Worm (Caenorhabditis elegans) whole organism, L3 larva: ENCODE measurements around the gene pod-2.
"Not testable (repeated sequence)": the region's sequence is repeated elsewhere in the genome, so short reads cannot be mapped to it uniquely, and the experiment has no call there.

Experiments
- egl-5 ChIP-seq: fragments of 150-350 bp; optimal IDR thresholded peaks from 2 replicates; lab custom pipeline; 2017; ENCODE audit warnings: missing biosample characterization, missing genetic modification reagents, missing genetic modification characterization, inconsistent platforms
- elt-1 ChIP-seq: fragments of 150-350 bp; optimal IDR thresholded peaks from 2 replicates; lab custom pipeline; 2014; ENCODE audit warnings: missing biosample characterization, missing genetic modification characterization
- elt-2 ChIP-seq: sonication (generic microtip); optimal IDR thresholded peaks from 2 replicates; lab custom pipeline; 2016; ENCODE audit warnings: missing genetic modification reagents, mild to moderate bottlenecking, missing genetic modification characterization, missing compliant biosample characterization
- elt-3 ChIP-seq, 3 experiments: fragments of 150-350 bp in 1 of 3; sonication (generic microtip) in 2 of 3; optimal IDR thresholded peaks; 2 replicates in 2 of 3; 4 replicates in 1 of 3; lab custom pipeline; 2014 to 2017; ENCODE audit warnings: missing biosample characterization in 3 of 3, missing genetic modification characterization in 3 of 3
- nhr-12 ChIP-seq: fragments of 150-350 bp; optimal IDR thresholded peaks from 2 replicates; lab custom pipeline; 2014; ENCODE audit warnings: missing biosample characterization, missing genetic modification characterization

DNA sequence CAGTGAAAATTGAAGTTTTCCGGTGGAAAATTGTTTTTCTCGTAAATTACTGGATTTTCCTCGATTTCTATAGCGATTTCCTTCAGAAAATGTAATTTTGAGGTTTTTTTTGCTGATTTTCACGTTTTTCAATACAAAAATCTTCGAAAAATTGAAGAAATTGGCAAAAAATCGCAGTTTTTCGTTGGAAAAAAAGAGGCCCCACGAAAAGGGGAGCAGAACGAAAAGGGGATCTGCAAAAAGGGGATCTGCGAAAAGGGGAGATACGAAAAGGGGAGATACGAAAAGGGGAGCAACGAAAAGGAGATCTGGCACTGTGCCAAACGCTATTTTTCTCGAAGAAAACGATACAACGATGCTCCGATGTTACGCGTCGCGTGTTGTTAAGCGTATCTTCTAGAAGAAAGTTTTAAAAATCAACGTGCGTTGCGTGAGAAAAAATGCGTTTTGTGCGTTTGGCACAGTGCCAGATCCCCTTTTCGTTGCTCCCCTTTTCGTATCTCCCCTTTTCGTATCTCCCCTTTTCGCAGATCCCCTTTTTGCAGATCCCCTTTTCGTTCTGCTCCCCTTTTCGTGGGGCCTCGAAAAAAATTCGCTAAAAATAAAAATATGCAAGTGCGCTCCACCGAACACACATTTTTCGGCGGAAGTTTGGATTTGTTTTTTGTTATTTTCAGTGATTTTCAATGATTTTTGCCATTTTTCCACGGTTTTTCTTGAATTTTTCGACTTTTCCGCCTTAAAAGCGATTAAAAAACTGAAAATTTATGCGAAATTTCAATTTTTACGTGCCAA lies 2.1 kb upstream of the pod-2 start:
- TF ChIP-seq egl-5 (tag; lab: Kevin White, UChicago); elt-1 (tag; lab: Kevin White, UChicago); elt-2 (tag; lab: Kevin White, UChicago); elt-3 (tag; optimal IDR thresholded peaks at IDR 0.05; lab: Kevin White, UChicago); nhr-12: not testable (repeated sequence)
